Worm (Caenorhabditis elegans) whole organism, L1 larva: ENCODE results near the gene ZK829.7.

Source experiments
- C04F5.9 ChIP-seq: sonication (generic microtip); optimal IDR thresholded peaks from 2 replicates; lab custom pipeline; 2016; ENCODE audit warnings: missing genetic modification characterization, missing compliant biosample characterization
- C34B4.2 ChIP-seq: sonication (generic microtip); optimal IDR thresholded peaks from 2 replicates; lab custom pipeline; 2017; ENCODE audit warnings: mild to moderate bottlenecking, missing genetic modification characterization, missing compliant biosample characterization
- F16B12.6 ChIP-seq: fragments of 150-350 bp; optimal IDR thresholded peaks from 2 replicates; lab custom pipeline; 2014; ENCODE audit warnings: missing biosample characterization, missing genetic modification characterization
- Y116A8C.19 ChIP-seq: sonication (generic microtip); optimal IDR thresholded peaks from 2 replicates; lab custom pipeline; 2016; ENCODE audit warnings: missing compliant biosample characterization, missing genetic modification characterization, borderline replicate concordance
- aha-1 ChIP-seq: fragments of 150-350 bp; optimal IDR thresholded peaks from 2 replicates; lab custom pipeline; 2014; ENCODE audit warnings: missing biosample characterization, missing genetic modification characterization
- aly-2 ChIP-seq: fragments of 150-350 bp; optimal IDR thresholded peaks from 2 replicates; lab custom pipeline; 2014; ENCODE audit warnings: missing biosample characterization, missing genetic modification characterization
- ama-1 ChIP-seq: fragments of 150-350 bp; optimal IDR thresholded peaks from 2 replicates; lab custom pipeline; 2014
- blmp-1 ChIP-seq: fragments of 150-350 bp; optimal IDR thresholded peaks from 2 replicates; lab custom pipeline; 2014; ENCODE audit warnings: missing biosample characterization, missing genetic modification characterization
- dsc-1 ChIP-seq: sonication (generic microtip); optimal IDR thresholded peaks from 2 replicates; lab custom pipeline; 2016; ENCODE audit warnings: mild to moderate bottlenecking, missing genetic modification characterization, missing compliant biosample characterization
- efl-1 ChIP-seq, 4 experiments: fragments of 150-350 bp; optimal IDR thresholded peaks in 3 of 4; peaks in 1 of 4; 1 replicate in 1 of 4; 2 replicates in 3 of 4; lab custom pipeline; 2014; ENCODE audit warnings: missing biosample characterization in 2 of 4, missing genetic modification characterization in 2 of 4, missing genetic modification reagents in 2 of 4
- egl-13 ChIP-seq: sonication (generic microtip); optimal IDR thresholded peaks from 2 replicates; lab custom pipeline; 2016; ENCODE audit warnings: missing genotype, missing genetic modification reagents, missing genetic modification characterization, missing compliant biosample characterization
- elt-2 ChIP-seq: sonication (generic microtip); optimal IDR thresholded peaks from 2 replicates; lab custom pipeline; 2016; ENCODE audit warnings: missing genetic modification characterization, mild to moderate bottlenecking, inconsistent platforms, missing compliant biosample characterization, missing genetic modification reagents
- elt-3 ChIP-seq, 6 experiments: fragments of 150-350 bp in 1 of 6; sonication (generic microtip); optimal IDR thresholded peaks; 2 replicates each; lab custom pipeline; 2017 to 2018; ENCODE audit warnings: missing biosample characterization in 6 of 6, missing genetic modification characterization in 6 of 6, inconsistent platforms in 1 of 6
- ets-5 ChIP-seq: fragments of 200-800 bp; sonication (Bioruptor generic); IDR thresholded peaks from 2 replicates; pipeline ENCODE4 v1.3.6; 2022; ENCODE audit warnings: missing genetic modification characterization, missing compliant biosample characterization
- fkh-10 ChIP-seq: sonication (generic microtip); optimal IDR thresholded peaks from 2 replicates; lab custom pipeline; 2017; ENCODE audit warnings: missing biosample characterization, missing genetic modification reagents, missing genetic modification characterization
- fkh-8 ChIP-seq: sonication (generic microtip); optimal IDR thresholded peaks from 2 replicates; lab custom pipeline; 2016; ENCODE audit warnings: mild to moderate bottlenecking, missing genetic modification characterization, missing compliant biosample characterization
- grh-1 ChIP-seq: fragments of 200-800 bp; sonication (Bioruptor generic); IDR thresholded peaks from 2 replicates; pipeline ENCODE4 v1.3.6; 2022; ENCODE audit warnings: missing genetic modification reagents, missing genetic modification characterization, missing compliant biosample characterization
- hlh-17 ChIP-seq: fragments of 200-800 bp; sonication (Bioruptor generic); optimal IDR thresholded peaks from 2 replicates; lab custom pipeline; 2018; ENCODE audit warnings: missing genetic modification characterization, mild to moderate bottlenecking, missing compliant biosample characterization, moderate library complexity, borderline replicate concordance
- hpl-2 ChIP-seq: fragments of 150-350 bp; optimal IDR thresholded peaks from 2 replicates; lab custom pipeline; 2014; ENCODE audit warnings: missing biosample characterization, missing genetic modification reagents, missing genetic modification characterization
- jun-1 ChIP-seq: fragments of 150-350 bp; optimal IDR thresholded peaks from 2 replicates; lab custom pipeline; 2014; ENCODE audit warnings: missing biosample characterization, missing genetic modification reagents, missing genetic modification characterization
- lin-14 ChIP-seq: fragments of 200-800 bp; sonication (Bioruptor generic); optimal IDR thresholded peaks from 2 replicates; lab custom pipeline; 2018; ENCODE audit warnings: mild to moderate bottlenecking, missing genetic modification characterization, moderate library complexity, missing compliant biosample characterization
- lin-15B ChIP-seq: fragments of 150-350 bp; sonication (generic microtip); optimal IDR thresholded peaks from 3 replicates; lab custom pipeline; 2014; ENCODE audit warnings: missing biosample characterization, missing genetic modification characterization
- lin-35 ChIP-seq, 2 experiments: fragments of 150-350 bp; optimal IDR thresholded peaks; 2 replicates each; lab custom pipeline; 2014; ENCODE audit warnings: missing biosample characterization in 2 of 2, missing genetic modification characterization in 2 of 2, missing genetic modification reagents in 2 of 2
- lsy-2 ChIP-seq, 2 experiments: fragments of 150-350 bp; optimal IDR thresholded peaks; 2 replicates each; lab custom pipeline; 2014; ENCODE audit warnings: missing biosample characterization in 2 of 2, missing genetic modification characterization in 2 of 2
- mab-9 ChIP-seq: fragments of 200-800 bp; sonication (Bioruptor generic); IDR thresholded peaks from 2 replicates; pipeline ENCODE4 v1.3.6; 2022; ENCODE audit warnings: missing genetic modification reagents, missing genetic modification characterization, missing compliant biosample characterization
- mdl-1 ChIP-seq, 2 experiments: fragments of 150-350 bp; optimal IDR thresholded peaks; 2 replicates each; lab custom pipeline; 2014 to 2017; ENCODE audit warnings: missing biosample characterization in 2 of 2, missing genetic modification characterization in 2 of 2, inconsistent platforms in 1 of 2
- mep-1 ChIP-seq: fragments of 150-350 bp; optimal IDR thresholded peaks from 2 replicates; lab custom pipeline; 2014; ENCODE audit warnings: missing biosample characterization, missing genetic modification characterization
- nhr-11 ChIP-seq: fragments of 150-350 bp; optimal IDR thresholded peaks from 2 replicates; lab custom pipeline; 2014; ENCODE audit warnings: missing biosample characterization, missing genetic modification characterization
- nhr-12 ChIP-seq: sonication (generic microtip); optimal IDR thresholded peaks from 2 replicates; lab custom pipeline; 2017; ENCODE audit warnings: missing biosample characterization, missing genetic modification characterization
- nhr-19 ChIP-seq: fragments of 200-800 bp; sonication (Bioruptor generic); conservative IDR thresholded peaks from 2 replicates; pipeline ENCODE4 v1.3.6; 2022; ENCODE audit warnings: missing genetic modification characterization, missing compliant biosample characterization
- nhr-20 ChIP-seq: sonication (generic microtip); optimal IDR thresholded peaks from 2 replicates; lab custom pipeline; 2016; ENCODE audit warnings: mild to moderate bottlenecking, missing genetic modification characterization, missing compliant biosample characterization
- nhr-237 ChIP-seq: fragments of 150-350 bp; optimal IDR thresholded peaks from 2 replicates; lab custom pipeline; 2014; ENCODE audit warnings: missing biosample characterization, missing genetic modification characterization
- nhr-76 ChIP-seq: sonication (generic microtip); optimal IDR thresholded peaks from 2 replicates; lab custom pipeline; 2017; ENCODE audit warnings: missing biosample characterization, missing genetic modification characterization
- nhr-77 ChIP-seq: fragments of 150-350 bp; optimal IDR thresholded peaks from 2 replicates; lab custom pipeline; 2014; ENCODE audit warnings: missing biosample characterization, missing genetic modification characterization
- nhr-84 ChIP-seq: sonication (generic microtip); optimal IDR thresholded peaks from 2 replicates; lab custom pipeline; 2017; ENCODE audit warnings: missing biosample characterization, missing genetic modification characterization
- pag-3 ChIP-seq: sonication (generic microtip); optimal IDR thresholded peaks from 2 replicates; lab custom pipeline; 2017; ENCODE audit warnings: missing genetic modification characterization, mild to moderate bottlenecking, missing compliant biosample characterization, antibody characterized with exemption, borderline replicate concordance; ENCODE audit not compliant: insufficient read depth
- pax-3 ChIP-seq: fragments of 200-800 bp; sonication (Bioruptor generic); optimal IDR thresholded peaks from 2 replicates; lab custom pipeline; 2018; ENCODE audit warnings: mild to moderate bottlenecking, missing genetic modification characterization, moderate library complexity, missing compliant biosample characterization
- pqm-1 ChIP-seq: sonication (generic microtip); optimal IDR thresholded peaks from 3 replicates; lab custom pipeline; 2017; ENCODE audit warnings: missing biosample characterization, missing genetic modification characterization
- rnt-1 ChIP-seq: sonication (generic microtip); optimal IDR thresholded peaks from 2 replicates; lab custom pipeline; 2016; ENCODE audit warnings: mild to moderate bottlenecking, missing genetic modification characterization, moderate library complexity, missing compliant biosample characterization
- skn-1 ChIP-seq: fragments of 150-350 bp; optimal IDR thresholded peaks from 2 replicates; lab custom pipeline; 2014; ENCODE audit warnings: missing biosample characterization, missing genetic modification characterization
- snpc-4 ChIP-seq: fragments of 150-350 bp; optimal IDR thresholded peaks from 2 replicates; lab custom pipeline; 2014; ENCODE audit warnings: missing biosample characterization, missing genetic modification characterization
- snu-23 ChIP-seq: sonication (generic microtip); optimal IDR thresholded peaks from 2 replicates; lab custom pipeline; 2016; ENCODE audit warnings: missing genetic modification characterization, missing compliant biosample characterization
- sup-37 ChIP-seq: fragments of 200-800 bp; sonication (Bioruptor generic); optimal IDR thresholded peaks from 2 replicates; lab custom pipeline; 2018; ENCODE audit warnings: mild to moderate bottlenecking, missing genetic modification characterization, missing compliant biosample characterization
- swsn-7 ChIP-seq: sonication (generic microtip); optimal IDR thresholded peaks from 2 replicates; lab custom pipeline; 2016; ENCODE audit warnings: missing genetic modification characterization, missing compliant biosample characterization
- tbx-2 ChIP-seq: sonication (generic microtip); optimal IDR thresholded peaks from 2 replicates; lab custom pipeline; 2016; ENCODE audit warnings: missing genetic modification characterization, missing compliant biosample characterization
- tlp-1 ChIP-seq: fragments of 150-350 bp; optimal IDR thresholded peaks from 2 replicates; lab custom pipeline; 2014; ENCODE audit warnings: missing biosample characterization, missing genetic modification characterization
- unc-98 ChIP-seq: fragments of 200-800 bp; sonication (Bioruptor generic); IDR thresholded peaks from 2 replicates; pipeline ENCODE4 v1.3.6; 2022; ENCODE audit warnings: missing genetic modification characterization, missing compliant biosample characterization
- vab-15 ChIP-seq: sonication (generic microtip); optimal IDR thresholded peaks from 2 replicates; lab custom pipeline; 2017; ENCODE audit warnings: missing genotype, mild to moderate bottlenecking, missing genetic modification characterization, missing compliant biosample characterization
- zag-1 ChIP-seq: fragments of 150-350 bp; optimal IDR thresholded peaks from 2 replicates; lab custom pipeline; 2014; ENCODE audit warnings: missing biosample characterization, missing genetic modification characterization
- zip-4 ChIP-seq: fragments of 200-800 bp; sonication (Bioruptor generic); optimal IDR thresholded peaks from 2 replicates; lab custom pipeline; 2018; ENCODE audit warnings: mild to moderate bottlenecking, missing genetic modification characterization, moderate library complexity, missing compliant biosample characterization
- ztf-11 ChIP-seq, 2 experiments: sonication (generic microtip); optimal IDR thresholded peaks; 2 replicates each; lab custom pipeline; 2016 to 2017; ENCODE audit warnings: missing genetic modification characterization in 2 of 2, missing biosample characterization in 1 of 2, missing compliant biosample characterization in 1 of 2

ZK829.7 gene

ce11 chrIV:11955592-11955991 lies 5.7 kb downstream of the ZK829.7 start (continued):
- TF ChIP-seq ztf-11 (tag; optimal IDR thresholded peaks at IDR 0.05; lab: Kevin White, UChicago) (no peak), fkh-8 (tag; lab: Kevin White, UChicago) (no peak), ama-1 (lab: Kevin White, UChicago) (peak; percentile 80), lsy-2 (tag; optimal IDR thresholded peaks at IDR 0.05; lab: Kevin White, UChicago) (peak; percentile 21 to 29), unc-98 (no peak), mdl-1 (tag; optimal IDR thresholded peaks at IDR 0.05; lab: Kevin White, UChicago) (no peak), nhr-19 (GFP tag; lab: Robert Waterston, UW) (peak; percentile 30; the same call in 1 of the 2 replicates), efl-1 (optimal IDR thresholded peaks at IDR 0.05; lab: Kevin White, UChicago) (peak in 1 of 2 experiments; percentile 15), efl-1 (GFP tag; optimal IDR thresholded peaks at IDR 0.05 in 1 of 2; lab: Kevin White, UChicago) (no peak), snpc-4 (tag; lab: Kevin White, UChicago) (no peak), hpl-2 (GFP tag; lab: Kevin White, UChicago) (peak; percentile 43), hlh-17 (GFP tag; lab: Kevin White, UChicago) (no peak), ets-5 (GFP tag; lab: Robert Waterston, UW) (no peak), tbx-2 (tag; lab: Kevin White, UChicago) (peak; percentile 7), nhr-11 (tag; lab: Kevin White, UChicago) (no peak), nhr-76 (tag; lab: Kevin White, UChicago) (no peak), zip-4 (GFP tag; lab: Kevin White, UChicago) (no peak), tlp-1 (peak; percentile 54), elt-2 (tag; lab: Kevin White, UChicago) (peak; percentile 99), sup-37 (GFP tag; lab: Kevin White, UChicago) (no peak), jun-1 (peak; percentile 32), dsc-1 (tag; lab: Kevin White, UChicago) (no peak), nhr-20 (peak; percentile 83), rnt-1 (tag; lab: Kevin White, UChicago) (no peak), lin-14 (GFP tag; lab: Kevin White, UChicago) (peak; percentile 34), zag-1 (tag; lab: Kevin White, UChicago) (no peak), fkh-10 (no peak), C34B4.2 (tag; lab: Kevin White, UChicago) (no peak), nhr-237 (tag; lab: Kevin White, UChicago) (no peak), egl-13 (tag; lab: Kevin White, UChicago) (no peak), lin-35 (GFP tag; optimal IDR thresholded peaks at IDR 0.05; lab: Kevin White, UChicago) (peak in 1 of 2 experiments; percentile 50), mab-9 (GFP tag; lab: Robert Waterston, UW) (no peak), lin-15B (no peak), pax-3 (tag; lab: Kevin White, UChicago) (peak; percentile 37), Y116A8C.19 (tag; lab: Kevin White, UChicago) (no peak), pag-3 (tag; lab: Kevin White, UChicago) (no peak), aha-1 (no peak), F16B12.6 (no peak), nhr-84 (tag; lab: Kevin White, UChicago) (no peak), swsn-7 (tag; lab: Kevin White, UChicago) (peak; percentile 13), nhr-12 (tag; lab: Kevin White, UChicago) (no peak)

DNA sequence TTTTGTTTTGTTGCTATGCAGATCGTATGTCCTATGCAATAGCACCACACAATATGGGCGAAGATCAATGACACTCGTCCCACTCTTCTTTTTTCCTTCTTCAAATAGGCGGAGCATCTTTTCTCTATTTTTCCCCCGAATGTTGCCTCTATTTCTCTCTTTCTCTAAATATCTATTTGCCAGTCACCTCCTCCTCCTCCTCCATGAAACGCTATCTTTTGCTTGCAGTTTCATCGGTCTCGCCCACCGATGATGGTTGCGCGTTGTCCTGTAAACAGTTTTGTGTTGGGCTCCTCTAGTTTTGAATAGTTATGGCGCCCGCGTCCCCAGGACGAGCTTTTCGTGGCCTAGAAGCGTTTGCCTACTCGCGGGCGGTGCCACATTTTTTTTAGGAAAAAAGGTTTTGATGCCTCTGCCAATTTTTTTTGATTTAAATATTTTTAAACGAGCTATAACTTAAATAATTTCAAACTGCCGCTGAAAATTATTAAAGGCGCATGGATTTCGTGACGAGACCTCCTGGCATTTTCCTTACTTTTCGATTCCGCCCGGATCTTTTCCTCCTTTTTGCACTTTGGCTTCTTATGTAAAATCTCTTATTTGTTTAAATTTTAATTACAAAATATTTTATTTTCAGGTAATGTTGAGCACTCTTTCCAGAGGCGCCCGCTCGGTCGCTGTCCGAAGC lies 8.6 kb downstream of the ZK829.7 start, which contains the start of gene gdh-1:
Gene gdh-1 (plus strand): TSS at position 638 of the 688 bp plus-strand sequence.
- no peak for TF ChIP-seq zag-1 (tag; lab: Kevin White, UChicago)
- TF ChIP-seq vab-15 (tag; lab: Kevin White, UChicago), result no peak
- no peak for TF ChIP-seq C04F5.9 (tag; lab: Kevin White, UChicago)
- TF ChIP-seq mep-1, result peak; percentile 62
- no peak for TF ChIP-seq ets-5 (GFP tag; lab: Robert Waterston, UW)
- peak; percentile 62 for TF ChIP-seq nhr-77 (tag; lab: Kevin White, UChicago)
- no peak for TF ChIP-seq elt-3 (tag; optimal IDR thresholded peaks at IDR 0.05; lab: Kevin White, UChicago)
- no peak for TF ChIP-seq grh-1 (GFP tag; lab: Robert Waterston, UW)
- TF ChIP-seq blmp-1 (tag; lab: Kevin White, UChicago), result peak; percentile 40
- TF ChIP-seq snu-23 (GFP tag; lab: Kevin White, UChicago), result peak; percentile 60
- TF ChIP-seq pqm-1, result no peak
- peak; percentile 3 for TF ChIP-seq jun-1
- TF ChIP-seq tbx-2 (tag; lab: Kevin White, UChicago), result peak; percentile 56
- TF ChIP-seq sup-37 (GFP tag; lab: Kevin White, UChicago), result no peak
- peak; percentile 60 for TF ChIP-seq skn-1 (tag; lab: Kevin White, UChicago)
- peak; percentile 71 for TF ChIP-seq rnt-1 (tag; lab: Kevin White, UChicago)
- no peak for TF ChIP-seq aly-2 (tag; lab: Kevin White, UChicago)
- TF ChIP-seq nhr-20, result peak; percentile 73
